Worm (Caenorhabditis elegans) whole organism, midembryonic: Measurements from ENCODE around the gene srw-95.

ENCODE experiments used
- T22C8.4 ChIP-seq: fragments of 200-800 bp; sonication (Bioruptor generic); IDR thresholded peaks from 2 replicates; pipeline ENCODE4 v1.3.6; 2022; ENCODE audit warnings: missing genetic modification characterization, missing compliant biosample characterization
- cog-1 ChIP-seq: sonication (generic microtip); optimal IDR thresholded peaks from 2 replicates; lab custom pipeline; 2016; ENCODE audit warnings: missing genetic modification characterization, missing compliant biosample characterization
- flt-1 ChIP-seq: fragments of 200-800 bp; sonication (Bioruptor generic); IDR thresholded peaks from 2 replicates; pipeline ENCODE4 v1.3.6; 2022; ENCODE audit warnings: missing genetic modification characterization, missing compliant biosample characterization
- klf-2 ChIP-seq: fragments of 200-800 bp; sonication (Bioruptor generic); conservative IDR thresholded peaks from 2 replicates; pipeline ENCODE4 v1.3.6; 2022; ENCODE audit warnings: missing genetic modification reagents, missing genetic modification characterization, missing compliant biosample characterization
- med-1 ChIP-seq: sonication (generic microtip); optimal IDR thresholded peaks from 2 replicates; lab custom pipeline; 2017; ENCODE audit warnings: missing genetic modification characterization, mild to moderate bottlenecking, missing compliant biosample characterization, antibody characterized with exemption, missing genetic modification reagents; ENCODE audit not compliant: insufficient read depth
- ref-1 ChIP-seq: fragments of 200-800 bp; sonication (Bioruptor generic); conservative IDR thresholded peaks from 2 replicates; pipeline ENCODE4 v1.3.6; 2022; ENCODE audit warnings: missing genetic modification reagents, missing genetic modification characterization, missing compliant biosample characterization
- tab-1 ChIP-seq: fragments of 200-800 bp; sonication (Bioruptor generic); IDR thresholded peaks from 2 replicates; pipeline ENCODE4 v1.3.6; 2022; ENCODE audit warnings: missing genetic modification characterization, missing compliant biosample characterization
- ztf-23 ChIP-seq: fragments of 200-800 bp; sonication (Bioruptor generic); IDR thresholded peaks from 2 replicates; pipeline ENCODE4 v1.3.6; 2022; ENCODE audit warnings: missing genetic modification reagents, missing genetic modification characterization, missing compliant biosample characterization
- ztf-29 ChIP-seq: fragments of 200-800 bp; sonication (Bioruptor generic); IDR thresholded peaks from 2 replicates; pipeline ENCODE4 v1.3.6; 2022; ENCODE audit warnings: missing genetic modification reagents, missing genetic modification characterization, missing compliant biosample characterization

srw-95 gene

ce11 chrIV:4811863-4812262 is at the start of gene srw-95:
TSS of gene srw-95 (plus strand) at chrIV:4812075.
- TF ChIP-seq T22C8.4 (GFP tag; lab: Robert Waterston, UW) (no peak), med-1 (GFP tag; lab: Kevin White, UChicago) (no peak), ztf-29 (GFP tag; lab: Robert Waterston, UW) (no peak), cog-1 (tag; lab: Kevin White, UChicago) (no peak), ztf-23 (no peak), ref-1 (GFP tag; lab: Robert Waterston, UW) (no peak), tab-1 (GFP tag; lab: Robert Waterston, UW) (no peak), flt-1 (GFP tag; lab: Robert Waterston, UW) (no peak), klf-2 (GFP tag; lab: Robert Waterston, UW) (no peak)

DNA sequence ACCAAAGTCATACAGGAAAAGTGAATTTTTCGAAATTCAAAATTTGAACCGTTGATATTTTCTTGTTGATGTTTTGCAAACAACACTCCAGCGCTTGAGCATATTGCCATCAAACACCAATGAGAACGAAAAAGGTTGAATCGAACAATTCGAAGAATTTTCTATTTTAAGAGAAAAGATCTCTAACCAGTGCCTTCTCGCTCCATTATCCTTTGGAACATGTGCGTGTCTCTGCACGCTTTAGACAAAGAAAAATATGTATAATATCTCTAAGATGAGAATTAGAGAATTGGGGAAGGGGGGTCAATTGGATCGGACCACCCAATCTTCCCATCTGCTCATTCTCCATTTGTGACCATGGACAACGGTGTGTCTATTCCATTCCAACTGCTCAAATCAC is 48.0 kb upstream of the srw-95 start, which contains the start of gene Y17G9B.2:
Gene Y17G9B.2, plus strand, starts transcription at position 301 of the 400 bp plus-strand sequence.
- no peak for TF ChIP-seq med-1 (GFP tag; lab: Kevin White, UChicago)

DNA sequence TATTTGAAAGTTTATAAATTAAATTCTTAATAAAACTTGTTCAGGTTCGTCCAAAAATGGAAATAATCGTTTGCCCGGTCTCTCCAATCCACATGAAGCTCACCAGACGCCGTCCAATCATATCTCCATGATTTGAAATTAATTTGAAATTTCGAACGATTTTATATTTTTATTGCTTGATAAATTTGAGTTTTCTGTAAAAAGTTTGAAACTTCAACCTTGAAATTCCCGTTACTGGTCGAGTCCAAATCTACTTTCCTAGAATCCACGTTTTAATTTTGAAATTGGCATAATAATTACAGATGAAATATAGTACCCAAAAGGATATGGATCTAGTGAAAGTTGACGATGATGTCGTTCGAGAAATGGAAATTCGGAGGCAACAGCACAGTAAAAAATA is 47.5 kb upstream of the srw-95 start, which contains the start of gene npp-26:
Gene npp-26, plus strand, starts transcription at position 301 of the 400 bp plus-strand sequence.
- no peak for TF ChIP-seq ztf-23
- TF ChIP-seq ref-1 (GFP tag; lab: Robert Waterston, UW) = no peak
- TF ChIP-seq tab-1 (GFP tag; lab: Robert Waterston, UW) = no peak

- TF ChIP-seq ref-1 (GFP tag; lab: Robert Waterston, UW) (no peak), ztf-23 (no peak), med-1 (GFP tag; lab: Kevin White, UChicago) (no peak)
Measured at ce11 chrIV:4771792-4772191, 40.1 kb upstream of the srw-95 start, which contains the start of gene R11E3.2. TSS of gene R11E3.2 (plus strand) at chrIV:4772092.

ce11 chrIV:4776001-4776400 is 35.9 kb upstream of the srw-95 start, which contains the start of gene R11E3.19:
TSS of gene R11E3.19 (minus strand) at chrIV:4776101.
- TF ChIP-seq flt-1 (GFP tag; lab: Robert Waterston, UW) = no peak
- TF ChIP-seq klf-2 (GFP tag; lab: Robert Waterston, UW) = no peak
- no peak for TF ChIP-seq ztf-23
- TF ChIP-seq ref-1 (GFP tag; lab: Robert Waterston, UW) = no peak
- no peak for TF ChIP-seq ztf-29 (GFP tag; lab: Robert Waterston, UW)
- no peak for TF ChIP-seq med-1 (GFP tag; lab: Kevin White, UChicago)
- no peak for TF ChIP-seq T22C8.4 (GFP tag; lab: Robert Waterston, UW)
- TF ChIP-seq cog-1 (tag; lab: Kevin White, UChicago) = no peak
- TF ChIP-seq tab-1 (GFP tag; lab: Robert Waterston, UW) = no peak

ce11 chrIV:4776501-4776900 is 35.4 kb upstream of the srw-95 start:
- TF ChIP-seq ztf-29 (GFP tag; lab: Robert Waterston, UW) (no peak), med-1 (GFP tag; lab: Kevin White, UChicago) (no peak), T22C8.4 (GFP tag; lab: Robert Waterston, UW) (no peak), klf-2 (GFP tag; lab: Robert Waterston, UW) (no peak), tab-1 (GFP tag; lab: Robert Waterston, UW) (no peak), flt-1 (GFP tag; lab: Robert Waterston, UW) (no peak), cog-1 (tag; lab: Kevin White, UChicago) (no peak), ztf-23 (no peak), ref-1 (GFP tag; lab: Robert Waterston, UW) (no peak)

DNA sequence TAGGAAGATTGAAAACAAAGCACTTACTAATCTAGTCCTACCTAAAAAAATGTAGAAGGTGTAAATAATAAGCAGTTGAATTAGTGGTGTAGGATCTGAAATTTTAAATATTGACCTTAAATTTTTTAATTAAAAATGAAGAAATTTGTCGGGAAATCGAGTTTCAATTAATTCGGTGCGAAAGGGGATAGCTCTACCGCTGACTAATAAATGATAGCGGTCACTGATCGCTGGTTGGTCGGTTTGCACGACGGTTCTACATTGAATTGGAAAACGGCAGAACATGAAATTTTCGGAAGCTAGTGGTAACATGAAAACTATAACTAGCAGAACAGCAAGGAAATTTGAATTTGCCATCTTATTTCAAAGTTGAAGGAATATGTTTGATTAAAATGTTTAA is 31.7 kb upstream of the srw-95 start, which contains the start of gene set-15:
Gene set-15, minus strand, starts transcription at position 101 of the 400 bp plus-strand sequence.
- TF ChIP-seq ztf-29 (GFP tag; lab: Robert Waterston, UW) = no peak
- TF ChIP-seq cog-1 (tag; lab: Kevin White, UChicago) = no peak
- no peak for TF ChIP-seq ref-1 (GFP tag; lab: Robert Waterston, UW)
- no peak for TF ChIP-seq ztf-23
- no peak for TF ChIP-seq klf-2 (GFP tag; lab: Robert Waterston, UW)
- no peak for TF ChIP-seq tab-1 (GFP tag; lab: Robert Waterston, UW)
- no peak for TF ChIP-seq flt-1 (GFP tag; lab: Robert Waterston, UW)
- no peak for TF ChIP-seq med-1 (GFP tag; lab: Kevin White, UChicago)

ce11 chrIV:4781123-4781522 is 30.8 kb upstream of the srw-95 start:
- TF ChIP-seq klf-2 (GFP tag; lab: Robert Waterston, UW) (no peak), flt-1 (GFP tag; lab: Robert Waterston, UW) (no peak), ref-1 (GFP tag; lab: Robert Waterston, UW) (no peak), tab-1 (GFP tag; lab: Robert Waterston, UW) (no peak), med-1 (GFP tag; lab: Kevin White, UChicago) (no peak), ztf-29 (GFP tag; lab: Robert Waterston, UW) (no peak)

ce11 chrIV:4788332-4788731 is 23.5 kb upstream of the srw-95 start, which contains the start of gene nhr-104:
TSS of gene nhr-104 (minus strand) at chrIV:4788692.
- TF ChIP-seq ref-1 (GFP tag; lab: Robert Waterston, UW) (no peak), ztf-23 (no peak), flt-1 (GFP tag; lab: Robert Waterston, UW) (no peak), T22C8.4 (GFP tag; lab: Robert Waterston, UW) (no peak), cog-1 (tag; lab: Kevin White, UChicago) (no peak), tab-1 (GFP tag; lab: Robert Waterston, UW) (no peak), ztf-29 (GFP tag; lab: Robert Waterston, UW) (no peak), klf-2 (GFP tag; lab: Robert Waterston, UW) (no peak), med-1 (GFP tag; lab: Kevin White, UChicago) (no peak)

- TF ChIP-seq ref-1 (GFP tag; lab: Robert Waterston, UW) (no peak), tab-1 (GFP tag; lab: Robert Waterston, UW) (no peak), ztf-29 (GFP tag; lab: Robert Waterston, UW) (no peak), flt-1 (GFP tag; lab: Robert Waterston, UW) (no peak), T22C8.4 (GFP tag; lab: Robert Waterston, UW) (no peak), cog-1 (tag; lab: Kevin White, UChicago) (no peak), klf-2 (GFP tag; lab: Robert Waterston, UW) (no peak), med-1 (GFP tag; lab: Kevin White, UChicago) (no peak), ztf-23 (no peak)
Measured at ce11 chrIV:4789445-4789844, 22.4 kb upstream of the srw-95 start, which contains the start of gene R11E3.1. TSS of gene R11E3.1 (plus strand) at chrIV:4789745.
